Worm (Caenorhabditis elegans): Measurements from ENCODE around the gene T16H12.9.

T16H12.9 gene

ce11 chrIII:10132495-10133450 is 23.7 kb downstream of the T16H12.9 start (continued):
- TF ChIP-seq nhr-11 (tag; optimal IDR thresholded peaks at IDR 0.05) (no peak), pqm-1 (tag; optimal IDR thresholded peaks at IDR 0.05) (no peak), egl-27 (tag; optimal IDR thresholded peaks at IDR 0.05) (no peak), lin-13 (GFP tag; optimal IDR thresholded peaks at IDR 0.05) (no peak), fkh-8 (tag; optimal IDR thresholded peaks at IDR 0.05) (no peak), dsc-1 (tag; optimal IDR thresholded peaks at IDR 0.05) (no peak), ces-1 (GFP tag; optimal IDR thresholded peaks at IDR 0.05) (no peak), vab-15 (tag; optimal IDR thresholded peaks at IDR 0.05) (no peak), nhr-12 (tag; optimal IDR thresholded peaks at IDR 0.05) (no peak), elt-2 (tag; optimal IDR thresholded peaks at IDR 0.05) (peak; percentile 57), efl-3 (GFP tag; optimal IDR thresholded peaks at IDR 0.05) (no peak), ztf-11 (tag; optimal IDR thresholded peaks at IDR 0.05) (no peak), hlh-17 (GFP tag; optimal IDR thresholded peaks at IDR 0.05; ENCODE audit: borderline replicate concordance) (no peak), dpl-1 (GFP tag; optimal IDR thresholded peaks at IDR 0.05) (no peak), nhr-28 (tag; optimal IDR thresholded peaks at IDR 0.05) (no peak), snpc-4 (tag; optimal IDR thresholded peaks at IDR 0.05) (no peak), nhr-84 (tag; optimal IDR thresholded peaks at IDR 0.05) (no peak), sptf-1 (tag; optimal IDR thresholded peaks at IDR 0.05) (no peak), sup-37 (GFP tag; optimal IDR thresholded peaks at IDR 0.05) (no peak), F16B12.6 (tag; optimal IDR thresholded peaks at IDR 0.05) (no peak), nhr-76 (tag; optimal IDR thresholded peaks at IDR 0.05) (no peak), nhr-77 (tag; optimal IDR thresholded peaks at IDR 0.05) (no peak), Y116A8C.19 (tag; optimal IDR thresholded peaks at IDR 0.05; ENCODE audit: borderline replicate concordance) (no peak), tlp-1 (tag; optimal IDR thresholded peaks at IDR 0.05) (no peak), unc-62 (GFP tag; optimal IDR thresholded peaks at IDR 0.05) (no peak), aha-1 (tag; optimal IDR thresholded peaks at IDR 0.05) (no peak), ceh-90 (tag; optimal IDR thresholded peaks at IDR 0.05) (no peak), snu-23 (GFP tag; optimal IDR thresholded peaks at IDR 0.05) (no peak), sox-4 (tag; optimal IDR thresholded peaks at IDR 0.05) (no peak), mdl-1 (tag; optimal IDR thresholded peaks at IDR 0.05) (no peak), tbx-2 (tag; optimal IDR thresholded peaks at IDR 0.05) (no peak), ztf-4 (tag; optimal IDR thresholded peaks at IDR 0.05) (no peak), nhr-85 (tag) (peak; percentile 70), mab-9 (GFP tag; IDR thresholded peaks at IDR 0.05) (no peak), isw-1 (GFP tag; IDR thresholded peaks at IDR 0.05) (no peak), xbp-1 (tag; optimal IDR thresholded peaks at IDR 0.05) (no peak), nhr-47 (tag; optimal IDR thresholded peaks at IDR 0.05) (no peak), grh-1 (GFP tag; IDR thresholded peaks at IDR 0.05) (no peak), fkh-4 (tag; optimal IDR thresholded peaks at IDR 0.05; ENCODE audit: borderline replicate concordance) (no peak), lin-14 (GFP tag; optimal IDR thresholded peaks at IDR 0.05) (peak; percentile 65), ceh-63 (GFP tag; optimal IDR thresholded peaks at IDR 0.05) (no peak), swsn-7 (tag; optimal IDR thresholded peaks at IDR 0.05) (no peak), pag-3 (tag; optimal IDR thresholded peaks at IDR 0.05; ENCODE audit: borderline replicate concordance, insufficient read depth) (no peak), ceh-88 (GFP tag; IDR thresholded peaks at IDR 0.05) (no peak), lin-39 (tag; optimal IDR thresholded peaks at IDR 0.05) (no peak), fos-1 (tag; optimal IDR thresholded peaks at IDR 0.05) (no peak), lin-35 (GFP tag; optimal IDR thresholded peaks at IDR 0.05) (peak in 1 of 2 experiments; percentile 60)
